Fruit fly (Drosophila melanogaster): ENCODE measurements around the gene Ravus.
A peak's percentile ranks its signal among the peaks of the same experiment; 100 is the strongest.

The Ravus gene

dm6 chr3R:13261706-13262105 lies 2.2 kb downstream of the Ravus start:
- TF ChIP-seq CG8301 (tag; optimal IDR thresholded peaks at IDR 0.05), result no peak
- TF ChIP-seq gl (tag; optimal IDR thresholded peaks at IDR 0.05), result no peak
- no peak for TF ChIP-seq Pif1B (GFP tag; optimal IDR thresholded peaks at IDR 0.05)
- no peak for TF ChIP-seq EcR (GFP tag; optimal IDR thresholded peaks at IDR 0.05)
- TF ChIP-seq CG4496 (GFP tag; IDR thresholded peaks at IDR 0.05), result no peak
- TF ChIP-seq CG12605 (GFP tag; IDR thresholded peaks at IDR 0.05), result no peak
- TF ChIP-seq CG8159 (tag; optimal IDR thresholded peaks at IDR 0.05), result no peak
- no peak for TF ChIP-seq CG32121 (GFP tag; IDR thresholded peaks at IDR 0.05)
- no peak for TF ChIP-seq CG17806 (tag; optimal IDR thresholded peaks at IDR 0.05)

- no peak for TF ChIP-seq CG10348 (GFP tag; IDR thresholded peaks at IDR 0.05)
- TF ChIP-seq fd96Ca (GFP tag; IDR thresholded peaks at IDR 0.05), result peak; percentile 51; the same call in 1 of the 3 replicates
- no peak for TF ChIP-seq CG14655 (GFP tag; optimal IDR thresholded peaks at IDR 0.05)
- peak; percentile 97 for TF ChIP-seq EcR (GFP tag; optimal IDR thresholded peaks at IDR 0.05)
- peak; percentile 14 for TF ChIP-seq Snoo (tag; optimal IDR thresholded peaks at IDR 0.05)
- TF ChIP-seq Ets98B (GFP tag; IDR thresholded peaks at IDR 0.05), result peak; percentile 48; the same call in 1 of the 2 replicates
- no peak; the same call in 2 of the 3 replicates for TF ChIP-seq CG4496 (GFP tag; IDR thresholded peaks at IDR 0.05)
- TF ChIP-seq CG17806 (tag; optimal IDR thresholded peaks at IDR 0.05), result no peak
- TF ChIP-seq rn (GFP tag; IDR thresholded peaks at IDR 0.05), result no peak
- TF ChIP-seq CG8301 (tag; optimal IDR thresholded peaks at IDR 0.05), result no peak
- peak; percentile 37 for TF ChIP-seq D1 (tag; optimal IDR thresholded peaks at IDR 0.05)
- TF ChIP-seq CG12605 (GFP tag; IDR thresholded peaks at IDR 0.05), result peak; percentile 92
- TF ChIP-seq CG15710 (tag; optimal IDR thresholded peaks at IDR 0.05), result no peak
These were observed 3.7 kb downstream of the Ravus start, which contains the start of gene CG11686 for dm6 chr3R:13260114-13260673. Gene CG11686 (plus strand): TSS chr3R:13260356.

- TF ChIP-seq fd96Ca (GFP tag; IDR thresholded peaks at IDR 0.05), result no peak
- peak; percentile 7 for TF ChIP-seq Pif1B (GFP tag; optimal IDR thresholded peaks at IDR 0.05)
These were observed 4.9 kb downstream of the Ravus start, which contains the start of gene Ace for dm6 chr3R:13258696-13259567. Gene Ace (minus strand): TSS chr3R:13259517.

dm6 chr3R:13257110-13257509 lies 6.8 kb downstream of the Ravus start:
- peak; percentile 26 for TF ChIP-seq Pif1A (GFP tag; optimal IDR thresholded peaks at IDR 0.05)
- peak; percentile 27 for TF ChIP-seq CG14655 (GFP tag; optimal IDR thresholded peaks at IDR 0.05)
- no peak for TF ChIP-seq rn (GFP tag; IDR thresholded peaks at IDR 0.05)

- TF ChIP-seq Pif1B (GFP tag; optimal IDR thresholded peaks at IDR 0.05) (no peak), fd96Ca (GFP tag; IDR thresholded peaks at IDR 0.05) (0 out of 3 replicates have a peak, but pooled peaks have one; percentile 10)
These were observed 22.1 kb downstream of the Ravus start for dm6 chr3R:13241726-13242125.

- TF ChIP-seq fd96Ca (GFP tag; IDR thresholded peaks at IDR 0.05) (no peak), Pif1B (GFP tag; optimal IDR thresholded peaks at IDR 0.05) (no peak), CG4496 (GFP tag; IDR thresholded peaks at IDR 0.05) (no peak), Snoo (tag; optimal IDR thresholded peaks at IDR 0.05) (no peak), rn (GFP tag; IDR thresholded peaks at IDR 0.05) (no peak), CG8159 (tag; optimal IDR thresholded peaks at IDR 0.05) (no peak), CG9948 (tag; optimal IDR thresholded peaks at IDR 0.05) (no peak), CG15710 (tag; optimal IDR thresholded peaks at IDR 0.05) (no peak), EcR (GFP tag; optimal IDR thresholded peaks at IDR 0.05) (no peak), CG12605 (GFP tag; IDR thresholded peaks at IDR 0.05) (no peak), CG13204 (GFP tag; optimal IDR thresholded peaks at IDR 0.05) (no peak), CG34367 (tag; optimal IDR thresholded peaks at IDR 0.05) (no peak), D1 (tag; optimal IDR thresholded peaks at IDR 0.05) (no peak), CG10348 (GFP tag; IDR thresholded peaks at IDR 0.05) (no peak), Ets98B (GFP tag; IDR thresholded peaks at IDR 0.05) (no peak), CG8301 (tag; optimal IDR thresholded peaks at IDR 0.05) (no peak), CG32121 (GFP tag; IDR thresholded peaks at IDR 0.05) (no peak)
These were observed 32.7 kb downstream of the Ravus start for dm6 chr3R:13231184-13231583.

dm6 chr3R:13221820-13222219 lies 42.0 kb downstream of the Ravus start:
- no peak for TF ChIP-seq CG17806 (tag; optimal IDR thresholded peaks at IDR 0.05)
- TF ChIP-seq Snoo (tag; optimal IDR thresholded peaks at IDR 0.05), result no peak
- no peak for TF ChIP-seq CG14655 (GFP tag; optimal IDR thresholded peaks at IDR 0.05)
- no peak for TF ChIP-seq CG8301 (tag; optimal IDR thresholded peaks at IDR 0.05)
- no peak for TF ChIP-seq EcR (GFP tag; optimal IDR thresholded peaks at IDR 0.05)
- no peak for TF ChIP-seq fd96Ca (GFP tag; IDR thresholded peaks at IDR 0.05)
- TF ChIP-seq Ets98B (GFP tag; IDR thresholded peaks at IDR 0.05), result no peak
